Worm (Caenorhabditis elegans) whole organism, L4 larva: ENCODE data around the gene F11A5.16.

Experiments
- F10B5.3 ChIP-seq: sonication (generic microtip); optimal IDR thresholded peaks from 2 replicates; lab custom pipeline; 2016; ENCODE audit warnings: mild to moderate bottlenecking, missing genetic modification characterization, missing compliant biosample characterization
- F37D6.2 ChIP-seq: sonication (generic microtip); optimal IDR thresholded peaks from 2 replicates; lab custom pipeline; 2016; ENCODE audit warnings: mild to moderate bottlenecking, missing genetic modification characterization, missing compliant biosample characterization
- F44E2.7 ChIP-seq: fragments of 200-800 bp; sonication (Bioruptor generic); IDR thresholded peaks from 2 replicates; pipeline ENCODE4 v2.1.2; 2022; ENCODE audit warnings: missing genetic modification characterization, missing compliant biosample characterization
- F49E8.2 ChIP-seq: sonication (generic microtip); optimal IDR thresholded peaks from 2 replicates; lab custom pipeline; 2016; ENCODE audit warnings: missing compliant biosample characterization, mild to moderate bottlenecking, missing genetic modification characterization, borderline replicate concordance
- R02D3.7 ChIP-seq: fragments of 150-350 bp; sonication (generic microtip); optimal IDR thresholded peaks from 3 replicates; lab custom pipeline; 2014; ENCODE audit warnings: missing biosample characterization, missing genetic modification characterization
- T20F7.1 ChIP-seq: fragments of 200-800 bp; sonication (Bioruptor generic); optimal IDR thresholded peaks from 2 replicates; lab custom pipeline; 2018; ENCODE audit warnings: mild to moderate bottlenecking, missing genetic modification characterization, missing compliant biosample characterization
- Y48G9A.11 ChIP-seq: fragments of 200-800 bp; sonication (Bioruptor generic); IDR thresholded peaks from 2 replicates; pipeline ENCODE4 v1.3.6; 2022; ENCODE audit warnings: missing genetic modification reagents, missing genetic modification characterization, missing compliant biosample characterization
- Y5F2A.4 ChIP-seq: fragments of 200-800 bp; sonication (Bioruptor generic); optimal IDR thresholded peaks from 2 replicates; lab custom pipeline; 2018; ENCODE audit warnings: mild to moderate bottlenecking, missing genetic modification characterization, missing compliant biosample characterization
- ZK337.2 ChIP-seq: fragments of 200-800 bp; sonication (Bioruptor generic); IDR thresholded peaks from 2 replicates; pipeline ENCODE4 v1.3.6; 2022; ENCODE audit warnings: missing genetic modification reagents, missing genetic modification characterization, missing compliant biosample characterization
- aly-2 ChIP-seq: sonication (generic microtip); optimal IDR thresholded peaks from 2 replicates; lab custom pipeline; 2018; ENCODE audit warnings: missing biosample characterization, missing genetic modification characterization
- ama-1 ChIP-seq: fragments of 150-350 bp; optimal IDR thresholded peaks from 2 replicates; lab custom pipeline; 2014; ENCODE audit warnings: inconsistent platforms, mixed read lengths
- attf-4 ChIP-seq: sonication (generic microtip); optimal IDR thresholded peaks from 3 replicates; lab custom pipeline; 2017; ENCODE audit warnings: missing biosample characterization, missing genetic modification characterization
- ceh-28 ChIP-seq: fragments of 150-350 bp; optimal IDR thresholded peaks from 2 replicates; lab custom pipeline; 2014; ENCODE audit warnings: missing biosample characterization, missing genetic modification reagents, missing genetic modification characterization
- ctbp-1 ChIP-seq: fragments of 200-800 bp; sonication (Bioruptor generic); IDR thresholded peaks from 2 replicates; pipeline ENCODE4 v1.3.6; 2022; ENCODE audit warnings: missing genetic modification reagents, missing genetic modification characterization, missing compliant biosample characterization
- dmd-8 ChIP-seq: fragments of 200-800 bp; sonication (Bioruptor generic); IDR thresholded peaks from 2 replicates; pipeline ENCODE4 v1.3.6; 2022; ENCODE audit warnings: missing genetic modification characterization, missing compliant biosample characterization
- dmd-9 ChIP-seq: fragments of 200-800 bp; sonication (Bioruptor generic); IDR thresholded peaks from 2 replicates; pipeline ENCODE4 v1.3.6; 2022; ENCODE audit warnings: missing genetic modification reagents, missing genetic modification characterization, missing compliant biosample characterization
- dpl-1 ChIP-seq: fragments of 150-350 bp; optimal IDR thresholded peaks from 2 replicates; lab custom pipeline; 2014; ENCODE audit warnings: missing biosample characterization, missing genetic modification reagents, missing genetic modification characterization
- dve-1 ChIP-seq: sonication (generic microtip); optimal IDR thresholded peaks from 2 replicates; lab custom pipeline; 2017; ENCODE audit warnings: antibody characterized with exemption, mild to moderate bottlenecking, missing genetic modification characterization, missing compliant biosample characterization; ENCODE audit not compliant: insufficient read depth
- egl-43 ChIP-seq: fragments of 200-800 bp; sonication (Bioruptor generic); IDR thresholded peaks from 2 replicates; pipeline ENCODE4 v1.3.6; 2022; ENCODE audit warnings: missing genetic modification reagents, missing genetic modification characterization, missing compliant biosample characterization
- fos-1 ChIP-seq: fragments of 150-350 bp; optimal IDR thresholded peaks from 2 replicates; lab custom pipeline; 2014; ENCODE audit warnings: missing biosample characterization, missing genetic modification characterization
- gei-8 ChIP-seq: fragments of 200-800 bp; sonication (Bioruptor generic); optimal IDR thresholded peaks from 2 replicates; lab custom pipeline; 2018; ENCODE audit warnings: mild to moderate bottlenecking, missing genetic modification characterization, missing compliant biosample characterization
- hif-1 ChIP-seq, 2 experiments: sonication (generic microtip); optimal IDR thresholded peaks; 2 replicates each; lab custom pipeline; 2016 to 2017; ENCODE audit warnings: missing compliant biosample characterization in 2 of 2, missing genetic modification characterization in 2 of 2, missing genetic modification reagents in 2 of 2, missing genotype in 2 of 2, mild to moderate bottlenecking in 1 of 2
- hmg-1.1 ChIP-seq: fragments of 200-800 bp; sonication (Bioruptor generic); IDR thresholded peaks from 2 replicates; pipeline ENCODE4 v1.3.6; 2022; ENCODE audit warnings: missing genetic modification reagents, missing genetic modification characterization, missing compliant biosample characterization
- jun-1 ChIP-seq: fragments of 150-350 bp; optimal IDR thresholded peaks from 2 replicates; lab custom pipeline; 2014; ENCODE audit warnings: missing biosample characterization, missing genetic modification reagents, missing genetic modification characterization
- lin-13 ChIP-seq: fragments of 150-350 bp; optimal IDR thresholded peaks from 2 replicates; lab custom pipeline; 2014; ENCODE audit warnings: missing biosample characterization, missing genetic modification reagents, missing genetic modification characterization
- lin-15B ChIP-seq: fragments of 150-350 bp; sonication (generic microtip); optimal IDR thresholded peaks from 3 replicates; lab custom pipeline; 2014; ENCODE audit warnings: missing biosample characterization, missing genetic modification characterization
- lsy-2 ChIP-seq, 2 experiments: fragments of 150-350 bp in 1 of 2; sonication (generic microtip) in 1 of 2; optimal IDR thresholded peaks; 2 replicates each; lab custom pipeline; 2014 to 2017; ENCODE audit warnings: missing biosample characterization in 2 of 2, missing genetic modification characterization in 2 of 2
- madf-9 ChIP-seq: fragments of 200-800 bp; sonication (Bioruptor generic); conservative IDR thresholded peaks from 2 replicates; pipeline ENCODE4 v1.3.6; 2022; ENCODE audit warnings: missing genetic modification reagents, missing genetic modification characterization, missing compliant biosample characterization
- mdl-1 ChIP-seq, 2 experiments: fragments of 150-350 bp in 1 of 2; sonication (generic microtip) in 1 of 2; optimal IDR thresholded peaks; 2 replicates each; lab custom pipeline; 2014 to 2017; ENCODE audit warnings: missing biosample characterization in 2 of 2, missing genetic modification characterization in 2 of 2
- mdt-29 ChIP-seq: fragments of 200-800 bp; sonication (Bioruptor generic); IDR thresholded peaks from 2 replicates; pipeline ENCODE4 v1.3.6; 2022; ENCODE audit warnings: missing genetic modification reagents, missing genetic modification characterization, missing compliant biosample characterization
- mxl-2 ChIP-seq: fragments of 200-800 bp; sonication (Bioruptor generic); conservative IDR thresholded peaks from 2 replicates; pipeline ENCODE4 v1.3.6; 2022; ENCODE audit warnings: missing genetic modification reagents, missing genetic modification characterization, missing compliant biosample characterization
- nhr-111 ChIP-seq: fragments of 200-800 bp; sonication (Bioruptor generic); optimal IDR thresholded peaks from 2 replicates; lab custom pipeline; 2018; ENCODE audit warnings: mild to moderate bottlenecking, missing genetic modification characterization, missing compliant biosample characterization
- nhr-77 ChIP-seq: fragments of 150-350 bp; optimal IDR thresholded peaks from 2 replicates; lab custom pipeline; 2014; ENCODE audit warnings: missing biosample characterization, missing genetic modification characterization
- pha-4 ChIP-seq, 2 experiments: fragments of 150-350 bp in 1 of 2; fragments of 200-800 bp in 1 of 2; sonication (Bioruptor generic) in 1 of 2; IDR thresholded peaks in 1 of 2; optimal IDR thresholded peaks in 1 of 2; 2 replicates each; pipeline versions ENCODE4 v1.3.6 to Lab custom; 2014 to 2022; ENCODE audit warnings: missing genetic modification characterization in 2 of 2, missing genetic modification reagents in 2 of 2, missing biosample characterization in 1 of 2, missing compliant biosample characterization in 1 of 2
- php-3 ChIP-seq: fragments of 200-800 bp; sonication (Bioruptor generic); IDR thresholded peaks from 2 replicates; pipeline ENCODE4 v1.3.6; 2022; ENCODE audit warnings: missing genetic modification reagents, missing genetic modification characterization, missing compliant biosample characterization
- set-16 ChIP-seq: fragments of 200-800 bp; sonication (Bioruptor generic); IDR thresholded peaks from 2 replicates; pipeline ENCODE4 v1.3.6; 2022; ENCODE audit warnings: missing genetic modification reagents, missing genetic modification characterization, missing compliant biosample characterization
- skn-1 ChIP-seq: fragments of 150-350 bp; optimal IDR thresholded peaks from 2 replicates; lab custom pipeline; 2014; ENCODE audit warnings: missing biosample characterization, missing genetic modification characterization
- spr-1 ChIP-seq: sonication (generic microtip); optimal IDR thresholded peaks from 2 replicates; lab custom pipeline; 2016; ENCODE audit warnings: mild to moderate bottlenecking, missing genetic modification characterization, missing compliant biosample characterization
- unc-62 ChIP-seq, 3 experiments: fragments of 150-350 bp in 1 of 3; sonication (generic microtip); optimal IDR thresholded peaks in 2 of 3; peaks in 1 of 3; 1 replicate in 1 of 3; 2 replicates in 2 of 3; lab custom pipeline; 2014 to 2017; ENCODE audit warnings: missing biosample characterization in 3 of 3, missing genetic modification characterization in 3 of 3, missing genetic modification reagents in 3 of 3, missing genotype in 1 of 3
- vab-7 ChIP-seq: fragments of 200-800 bp; sonication (Bioruptor generic); IDR thresholded peaks from 2 replicates; pipeline ENCODE4 v1.3.6; 2022; ENCODE audit warnings: missing genetic modification reagents, missing genetic modification characterization, missing compliant biosample characterization
- zip-2 ChIP-seq: fragments of 150-350 bp; optimal IDR thresholded peaks from 2 replicates; lab custom pipeline; 2014; ENCODE audit warnings: missing biosample characterization, missing genetic modification characterization
- ztf-11 ChIP-seq: fragments of 150-350 bp; optimal IDR thresholded peaks from 2 replicates; lab custom pipeline; 2014; ENCODE audit warnings: missing biosample characterization, missing genetic modification characterization

The F11A5.16 gene

DNA sequence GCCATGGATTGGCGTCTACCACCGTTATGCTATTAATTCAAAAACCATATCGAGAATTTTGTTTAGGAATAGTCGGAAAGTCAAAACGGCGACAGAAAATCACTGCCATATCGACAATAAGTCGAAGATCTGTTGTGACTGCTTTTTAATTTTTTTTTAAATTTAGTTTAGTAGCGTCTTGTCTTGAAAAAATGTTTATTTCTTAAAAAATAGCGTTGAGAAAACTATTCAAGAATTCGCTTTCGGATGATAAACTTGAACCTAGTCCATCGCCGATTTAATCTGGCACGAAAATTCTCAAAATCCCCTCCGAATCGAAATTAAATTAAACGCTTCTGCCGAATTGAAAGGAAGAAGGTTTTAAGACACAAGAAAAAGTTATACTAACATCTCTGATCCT is 18.6 kb upstream of the F11A5.16 start, which contains the start of gene srh-279:
Gene srh-279, plus strand, starts transcription at position 301 of the 400 bp plus-strand sequence.
- TF ChIP-seq gei-8 (GFP tag; lab: Kevin White, UChicago) (no peak), unc-62 (GFP tag; optimal IDR thresholded peaks at IDR 0.05 in 1 of 2; lab: Kevin White, UChicago) (peak in 1 of 2 experiments; percentile 26), unc-62 (tag; optimal IDR thresholded peaks at IDR 0.05; lab: Kevin White, UChicago) (no peak)
- TF ChIP-seq, all 104 proteins: peak for 1

DNA sequence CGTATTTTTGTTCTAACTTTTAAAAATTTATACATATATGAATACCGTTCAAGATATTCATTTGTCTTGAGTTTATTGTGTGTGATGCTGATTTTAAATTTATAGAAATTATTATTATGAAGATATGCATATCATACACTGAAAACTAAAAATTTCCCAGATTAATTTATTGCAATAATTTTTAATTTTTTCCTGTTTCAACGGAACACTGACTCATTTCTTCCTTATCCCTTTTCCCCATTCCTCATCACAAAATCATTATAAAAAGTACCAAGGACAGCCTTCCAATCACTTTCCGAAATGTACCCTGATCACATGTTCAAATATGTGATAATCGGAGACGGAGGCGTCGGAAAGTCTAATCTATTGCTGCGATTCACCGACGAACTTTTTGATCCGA is 16.1 kb upstream of the F11A5.16 start, which contains the start of gene rabr-4:
Gene rabr-4, plus strand, starts transcription at position 301 of the 400 bp plus-strand sequence.
- TF ChIP-seq ceh-28 (tag; lab: Kevin White, UChicago) (no peak), mdl-1 (tag; optimal IDR thresholded peaks at IDR 0.05; lab: Kevin White, UChicago) (no peak), php-3 (no peak), hif-1 (tag; optimal IDR thresholded peaks at IDR 0.05; lab: Kevin White, UChicago) (no peak), nhr-111 (no peak), F44E2.7 (GFP tag; lab: Robert Waterston, UW) (no peak), aly-2 (tag; lab: Kevin White, UChicago) (no peak), skn-1 (tag; lab: Kevin White, UChicago) (no peak), hmg-1.1 (no peak), Y5F2A.4 (GFP tag; lab: Kevin White, UChicago) (no peak), vab-7 (GFP tag; lab: Robert Waterston, UW) (no peak), F37D6.2 (tag; lab: Kevin White, UChicago) (no peak), ama-1 (no peak), dmd-8 (GFP tag; lab: Robert Waterston, UW) (no peak), Y48G9A.11 (GFP tag; lab: Robert Waterston, UW) (no peak), jun-1 (tag; lab: Kevin White, UChicago) (no peak), madf-9 (GFP tag; lab: Robert Waterston, UW) (no peak), pha-4 (GFP tag; IDR thresholded peaks at IDR 0.05; lab: Robert Waterston, UW) (no peak), pha-4 (tag; optimal IDR thresholded peaks at IDR 0.05; lab: Kevin White, UChicago) (no peak), lin-13 (GFP tag; lab: Kevin White, UChicago) (no peak)
- TF ChIP-seq, all 104 proteins: peak for 0

DNA sequence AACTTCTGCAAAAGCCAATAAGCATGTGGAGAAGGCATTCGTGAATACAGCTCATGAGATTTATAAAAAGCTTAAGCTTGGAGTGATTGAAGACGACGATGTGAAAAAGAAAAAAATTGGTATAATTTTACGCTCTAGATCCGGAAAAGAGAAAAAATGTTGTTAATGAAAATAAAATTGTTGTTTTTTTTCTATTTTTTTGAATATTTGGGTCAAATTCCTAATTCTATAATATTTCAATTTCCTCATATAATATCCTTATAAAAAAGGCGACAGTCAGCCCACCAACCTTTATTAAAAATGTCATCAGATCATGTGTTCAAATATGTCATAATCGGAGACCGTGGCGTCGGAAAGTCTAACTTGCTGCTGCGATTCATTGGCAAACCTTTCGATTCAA is 15.4 kb upstream of the F11A5.16 start, which contains the start of gene rabr-3:
Gene rabr-3, plus strand, starts transcription at position 301 of the 400 bp plus-strand sequence.
- TF ChIP-seq T20F7.1 (no peak), dmd-9 (GFP tag; lab: Robert Waterston, UW) (no peak), mdt-29 (GFP tag; lab: Robert Waterston, UW) (no peak), F10B5.3 (tag; lab: Kevin White, UChicago) (no peak), lin-15B (no peak), dve-1 (tag; lab: Kevin White, UChicago) (no peak), ztf-11 (no peak), egl-43 (GFP tag; lab: Robert Waterston, UW) (no peak), zip-2 (tag; lab: Kevin White, UChicago) (no peak), attf-4 (no peak), fos-1 (tag; lab: Kevin White, UChicago) (no peak), F49E8.2 (tag; lab: Kevin White, UChicago) (no peak)

DNA sequence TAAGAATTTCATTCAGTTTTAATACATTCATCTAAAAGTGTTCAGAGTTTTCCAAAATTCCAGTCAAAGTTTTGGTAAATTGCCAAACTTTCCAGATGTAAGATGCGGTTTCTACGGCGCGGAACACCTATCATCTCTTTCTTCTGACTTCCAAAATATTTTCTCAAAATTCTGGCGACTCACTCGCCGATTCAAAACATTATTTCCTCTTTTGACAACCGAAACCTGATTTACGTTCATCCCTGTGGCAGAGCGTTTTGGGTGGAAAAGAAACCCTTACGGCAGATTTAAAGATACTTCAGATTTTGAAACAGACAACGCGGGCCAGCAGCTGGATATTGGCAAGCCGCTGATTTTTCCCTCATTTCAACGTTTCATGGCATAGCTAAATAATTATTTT is 12.7 kb upstream of the F11A5.16 start, which contains the start of gene F11A5.5:
Gene F11A5.5, plus strand, starts transcription at position 301 of the 400 bp plus-strand sequence.
- TF ChIP-seq ctbp-1 (GFP tag; lab: Robert Waterston, UW), result no peak
- TF ChIP-seq ZK337.2 (GFP tag; lab: Robert Waterston, UW), result no peak
- no peak for TF ChIP-seq spr-1
- no peak for TF ChIP-seq F37D6.2 (tag; lab: Kevin White, UChicago)
- TF ChIP-seq skn-1 (tag; lab: Kevin White, UChicago), result no peak
- TF ChIP-seq nhr-77 (tag; lab: Kevin White, UChicago), result no peak
- no peak for TF ChIP-seq mxl-2
- no peak for TF ChIP-seq lsy-2 (tag; optimal IDR thresholded peaks at IDR 0.05; lab: Kevin White, UChicago)
- no peak for TF ChIP-seq dpl-1 (GFP tag; lab: Kevin White, UChicago)
- no peak for TF ChIP-seq egl-43 (GFP tag; lab: Robert Waterston, UW)
- TF ChIP-seq nhr-111, result no peak
- no peak for TF ChIP-seq unc-62 (GFP tag; optimal IDR thresholded peaks at IDR 0.05 in 1 of 2; lab: Kevin White, UChicago)
- no peak for TF ChIP-seq unc-62 (tag; optimal IDR thresholded peaks at IDR 0.05; lab: Kevin White, UChicago)
- TF ChIP-seq set-16 (GFP tag; lab: Robert Waterston, UW), result no peak
- TF ChIP-seq R02D3.7 (tag; lab: Kevin White, UChicago), result no peak
- TF ChIP-seq T20F7.1, result no peak
